Worm (Caenorhabditis elegans) whole organism, late embryonic: ENCODE results near the gene Y17G7B.12.

ENCODE experiments used
- C08G9.2 ChIP-seq: sonication (generic microtip); optimal IDR thresholded peaks from 2 replicates; lab custom pipeline; 2016; ENCODE audit warnings: mild to moderate bottlenecking, missing genetic modification characterization, moderate library complexity, missing compliant biosample characterization
- C38D4.7 ChIP-seq: fragments of 200-800 bp; sonication (Bioruptor generic); optimal IDR thresholded peaks from 2 replicates; lab custom pipeline; 2018; ENCODE audit warnings: mild to moderate bottlenecking, missing genetic modification characterization, moderate library complexity, missing compliant biosample characterization
- ceh-19 ChIP-seq: fragments of 200-800 bp; sonication (Bioruptor generic); optimal IDR thresholded peaks from 2 replicates; lab custom pipeline; 2018; ENCODE audit warnings: mild to moderate bottlenecking, missing genetic modification characterization, missing compliant biosample characterization
- ceh-2 ChIP-seq: sonication (generic microtip); optimal IDR thresholded peaks from 2 replicates; lab custom pipeline; 2016; ENCODE audit warnings: missing genotype, missing genetic modification characterization, missing compliant biosample characterization
- ceh-22 ChIP-seq: sonication (generic microtip); optimal IDR thresholded peaks from 2 replicates; lab custom pipeline; 2017; ENCODE audit warnings: missing biosample characterization, missing genetic modification characterization
- ceh-30 ChIP-seq: fragments of 150-350 bp; optimal IDR thresholded peaks from 2 replicates; lab custom pipeline; 2014; ENCODE audit warnings: missing biosample characterization, missing genetic modification characterization
- ceh-45 ChIP-seq: fragments of 200-800 bp; sonication (Bioruptor generic); IDR thresholded peaks from 2 replicates; pipeline ENCODE4 v1.3.6; 2022; ENCODE audit warnings: missing genetic modification reagents, missing genetic modification characterization, missing compliant biosample characterization
- che-1 ChIP-seq: sonication (generic microtip); optimal IDR thresholded peaks from 2 replicates; lab custom pipeline; 2016; ENCODE audit warnings: mild to moderate bottlenecking, missing genetic modification characterization, missing compliant biosample characterization
- elt-2 ChIP-seq: sonication (generic microtip); optimal IDR thresholded peaks from 2 replicates; lab custom pipeline; 2016; ENCODE audit warnings: missing genetic modification reagents, missing genetic modification characterization, missing compliant biosample characterization
- elt-4 ChIP-seq: sonication (generic microtip); optimal IDR thresholded peaks from 2 replicates; lab custom pipeline; 2016; ENCODE audit warnings: missing genetic modification characterization, missing compliant biosample characterization
- ets-4 ChIP-seq: sonication (generic microtip); optimal IDR thresholded peaks from 2 replicates; lab custom pipeline; 2016; ENCODE audit warnings: missing genetic modification characterization, missing compliant biosample characterization
- eyg-1 ChIP-seq: sonication (generic microtip); optimal IDR thresholded peaks from 2 replicates; lab custom pipeline; 2016; ENCODE audit warnings: missing genotype, missing genetic modification characterization, missing compliant biosample characterization
- fkh-10 ChIP-seq: fragments of 150-350 bp; optimal IDR thresholded peaks from 2 replicates; lab custom pipeline; 2014; ENCODE audit warnings: missing biosample characterization, missing genetic modification reagents, missing genetic modification characterization
- fkh-6 ChIP-seq: sonication (generic microtip); optimal IDR thresholded peaks from 2 replicates; lab custom pipeline; 2016; ENCODE audit warnings: missing genetic modification characterization, missing compliant biosample characterization
- hlh-13 ChIP-seq: fragments of 200-800 bp; sonication (Bioruptor generic); optimal IDR thresholded peaks from 2 replicates; lab custom pipeline; 2018; ENCODE audit warnings: mild to moderate bottlenecking, missing genetic modification characterization, missing compliant biosample characterization
- hlh-30 ChIP-seq: sonication (generic microtip); optimal IDR thresholded peaks from 2 replicates; lab custom pipeline; 2017; ENCODE audit warnings: antibody characterized with exemption, missing genetic modification characterization, missing compliant biosample characterization; ENCODE audit not compliant: insufficient read depth
- hlh-8 ChIP-seq: sonication (generic microtip); optimal IDR thresholded peaks from 2 replicates; lab custom pipeline; 2016; ENCODE audit warnings: missing genotype, missing genetic modification characterization, missing compliant biosample characterization
- lin-11 ChIP-seq: fragments of 200-800 bp; sonication (Bioruptor generic); optimal IDR thresholded peaks from 2 replicates; lab custom pipeline; 2018; ENCODE audit warnings: mild to moderate bottlenecking, missing genetic modification characterization, missing compliant biosample characterization
- madf-2 ChIP-seq: sonication (generic microtip); optimal IDR thresholded peaks from 2 replicates; lab custom pipeline; 2017; ENCODE audit warnings: missing genetic modification characterization, missing compliant biosample characterization
- mec-3 ChIP-seq: sonication (generic microtip); optimal IDR thresholded peaks from 2 replicates; lab custom pipeline; 2016; ENCODE audit warnings: borderline replicate concordance, missing genetic modification characterization, missing compliant biosample characterization
- nhr-11 ChIP-seq: fragments of 150-350 bp; optimal IDR thresholded peaks from 2 replicates; lab custom pipeline; 2014; ENCODE audit warnings: missing biosample characterization, missing genetic modification characterization
- npax-4 ChIP-seq: sonication (generic microtip); optimal IDR thresholded peaks from 2 replicates; lab custom pipeline; 2016; ENCODE audit warnings: missing genetic modification characterization, missing compliant biosample characterization
- odd-2 ChIP-seq: sonication (generic microtip); optimal IDR thresholded peaks from 2 replicates; lab custom pipeline; 2017; ENCODE audit warnings: antibody characterized with exemption, mild to moderate bottlenecking, missing genetic modification characterization, missing compliant biosample characterization
- pax-1 ChIP-seq: fragments of 150-350 bp; optimal IDR thresholded peaks from 2 replicates; lab custom pipeline; 2014; ENCODE audit warnings: missing biosample characterization, missing genetic modification characterization
- pha-2 ChIP-seq: sonication (generic microtip); optimal IDR thresholded peaks from 2 replicates; lab custom pipeline; 2017; ENCODE audit warnings: mild to moderate bottlenecking, missing genetic modification characterization, missing compliant biosample characterization
- ref-2 ChIP-seq: sonication (generic microtip); optimal IDR thresholded peaks from 2 replicates; lab custom pipeline; 2016; ENCODE audit warnings: missing genetic modification characterization, missing compliant biosample characterization
- rnt-1 ChIP-seq: sonication (generic microtip); optimal IDR thresholded peaks from 2 replicates; lab custom pipeline; 2016; ENCODE audit warnings: missing genetic modification characterization, missing compliant biosample characterization
- sox-4 ChIP-seq: sonication (generic microtip); optimal IDR thresholded peaks from 2 replicates; lab custom pipeline; 2017; ENCODE audit warnings: mild to moderate bottlenecking, missing genetic modification characterization, inconsistent platforms, missing compliant biosample characterization
- tbx-2 ChIP-seq: sonication (generic microtip); optimal IDR thresholded peaks from 2 replicates; lab custom pipeline; 2016; ENCODE audit warnings: missing genetic modification characterization, missing compliant biosample characterization
- tbx-7 ChIP-seq: sonication (generic microtip); optimal IDR thresholded peaks from 2 replicates; lab custom pipeline; 2016; ENCODE audit warnings: missing genotype, missing genetic modification characterization, missing compliant biosample characterization
- ttx-3 ChIP-seq: sonication (generic microtip); optimal IDR thresholded peaks from 2 replicates; lab custom pipeline; 2016; ENCODE audit warnings: missing genetic modification reagents, missing genetic modification characterization, missing compliant biosample characterization
- unc-3 ChIP-seq, 2 experiments: fragments of 200-800 bp in 1 of 2; sonication (Bioruptor generic) in 1 of 2; sonication (generic microtip) in 1 of 2; conservative IDR thresholded peaks in 1 of 2; optimal IDR thresholded peaks in 1 of 2; 2 replicates each; pipeline versions ENCODE4 v1.3.6 to Lab custom; 2016 to 2022; ENCODE audit warnings: missing compliant biosample characterization in 2 of 2, missing genetic modification characterization in 2 of 2, missing genetic modification reagents in 1 of 2
- unc-86 ChIP-seq: sonication (generic microtip); optimal IDR thresholded peaks from 2 replicates; lab custom pipeline; 2016; ENCODE audit warnings: missing genetic modification characterization, missing compliant biosample characterization
- zip-5 ChIP-seq: sonication (generic microtip); optimal IDR thresholded peaks from 2 replicates; lab custom pipeline; 2016; ENCODE audit warnings: missing genetic modification characterization, missing compliant biosample characterization
- ztf-16 ChIP-seq: sonication (generic microtip); optimal IDR thresholded peaks from 2 replicates; lab custom pipeline; 2017; ENCODE audit warnings: missing genetic modification characterization, missing compliant biosample characterization

The Y17G7B.12 gene

DNA sequence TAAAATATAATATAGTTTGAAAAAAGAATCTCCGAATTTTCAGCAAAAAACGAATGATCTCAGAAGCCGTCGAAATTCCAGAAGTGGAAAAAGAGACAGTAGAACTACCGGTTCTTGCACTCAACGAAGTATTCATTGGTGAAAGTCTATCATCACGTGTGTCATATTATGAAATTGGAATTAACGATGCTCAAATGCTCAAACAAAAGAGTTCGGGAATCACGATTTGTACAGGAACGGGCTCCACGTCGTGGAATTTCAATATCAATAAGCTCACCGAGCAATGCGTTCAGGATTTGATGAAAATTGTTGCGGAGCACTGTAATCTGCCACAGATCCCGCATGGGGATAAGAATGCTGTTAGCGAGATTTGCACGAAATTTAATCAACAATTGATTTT is 34.6 kb downstream of the Y17G7B.12 start:
- TF ChIP-seq tbx-7 (tag; lab: Kevin White, UChicago) (no peak), ceh-45 (no peak), tbx-2 (tag; lab: Kevin White, UChicago) (no peak), pha-2 (no peak), lin-11 (no peak), mec-3 (tag; lab: Kevin White, UChicago) (no peak), npax-4 (tag; lab: Kevin White, UChicago) (no peak), fkh-10 (GFP tag; lab: Kevin White, UChicago) (no peak)
- TF ChIP-seq, all 69 proteins: peak for 0

DNA sequence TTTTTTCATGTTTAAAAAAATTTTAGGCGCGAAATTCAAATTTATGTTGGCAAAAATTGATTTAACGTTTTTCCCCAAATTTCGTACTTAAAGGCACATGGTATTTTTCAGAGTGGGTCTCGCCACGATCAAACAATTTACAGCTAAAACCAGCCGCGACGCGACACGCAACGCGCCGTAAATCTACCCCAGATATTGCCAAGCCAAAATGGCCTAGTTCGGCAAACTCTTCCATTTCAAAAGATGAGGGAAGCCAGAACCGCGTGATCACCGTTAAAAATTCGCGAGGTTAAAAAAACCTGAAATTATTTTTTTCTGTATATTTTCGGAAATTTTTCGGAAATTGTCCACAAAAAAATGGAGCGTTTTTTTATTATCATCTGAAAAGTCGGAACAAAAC is 36.2 kb downstream of the Y17G7B.12 start:
- TF ChIP-seq zip-5 (no peak), ref-2 (tag; lab: Kevin White, UChicago) (no peak), che-1 (tag; lab: Kevin White, UChicago) (no peak), ceh-22 (tag; lab: Kevin White, UChicago) (no peak), hlh-8 (tag; lab: Kevin White, UChicago) (no peak), odd-2 (no peak)

DNA sequence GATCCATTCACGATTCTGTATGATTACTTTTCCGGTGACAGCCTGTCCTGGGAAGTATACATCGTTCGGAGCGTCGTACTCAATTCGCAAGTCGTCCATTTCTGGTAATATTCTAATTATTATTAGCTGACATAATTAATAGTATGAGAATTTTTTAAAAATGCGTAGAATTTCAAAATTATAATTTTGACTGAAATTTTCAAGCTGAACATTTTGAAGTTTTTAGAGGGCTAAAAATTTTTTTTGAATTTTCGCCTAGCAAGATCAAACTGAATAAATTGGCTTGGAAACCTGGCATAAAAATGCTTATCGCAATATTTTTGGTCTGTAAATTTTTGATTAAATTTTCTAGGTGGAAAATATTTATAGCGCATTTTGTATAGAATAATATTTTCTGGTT is 38.9 kb downstream of the Y17G7B.12 start, which contains the start of gene arrd-7:
TSS of gene arrd-7 (minus strand) at position 101 of the 400 bp plus-strand sequence.
- TF ChIP-seq unc-86 (no peak), ztf-16 (tag; lab: Kevin White, UChicago) (no peak), pax-1 (tag; lab: Kevin White, UChicago) (no peak), C08G9.2 (tag; lab: Kevin White, UChicago) (no peak), ets-4 (tag; lab: Kevin White, UChicago) (no peak), hlh-30 (tag; lab: Kevin White, UChicago) (no peak), nhr-11 (tag; lab: Kevin White, UChicago) (no peak), elt-4 (tag; lab: Kevin White, UChicago) (no peak), ceh-2 (no peak), C38D4.7 (GFP tag; lab: Kevin White, UChicago) (no peak), sox-4 (tag; lab: Kevin White, UChicago) (no peak), ttx-3 (no peak), ceh-19 (GFP tag; lab: Kevin White, UChicago) (no peak), ceh-30 (tag; lab: Kevin White, UChicago) (no peak), unc-3 (GFP tag; conservative IDR thresholded peaks at IDR 0.05; lab: Robert Waterston, UW) (no peak), unc-3 (tag; optimal IDR thresholded peaks at IDR 0.05; lab: Kevin White, UChicago) (no peak), elt-2 (tag; lab: Kevin White, UChicago) (no peak), madf-2 (tag; lab: Kevin White, UChicago) (no peak), hlh-13 (GFP tag; lab: Kevin White, UChicago) (no peak)
- TF ChIP-seq, all 69 proteins: peak for 0

DNA sequence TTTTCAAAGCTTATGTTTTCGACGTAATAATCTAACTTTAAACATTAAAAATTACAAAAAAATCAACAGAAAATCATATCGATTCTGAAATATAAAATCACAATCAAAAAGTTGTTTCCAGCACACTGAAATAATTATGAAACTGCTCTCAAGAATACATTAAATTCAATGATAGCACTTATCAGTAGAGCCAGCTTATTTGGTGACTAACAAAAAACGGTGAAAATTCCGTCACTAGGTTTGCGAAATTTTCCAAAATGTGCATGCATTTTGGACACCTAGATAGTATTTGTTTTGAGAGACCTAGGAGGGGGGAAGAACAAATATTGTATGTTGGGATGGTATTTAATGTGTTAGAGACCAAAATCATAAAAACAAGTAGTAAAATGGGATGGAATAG is 39.4 kb downstream of the Y17G7B.12 start:
- TF ChIP-seq fkh-6 (tag; lab: Kevin White, UChicago) (no peak), ceh-19 (GFP tag; lab: Kevin White, UChicago) (no peak), C38D4.7 (GFP tag; lab: Kevin White, UChicago) (no peak), hlh-13 (GFP tag; lab: Kevin White, UChicago) (no peak), madf-2 (tag; lab: Kevin White, UChicago) (no peak), ttx-3 (no peak)

DNA sequence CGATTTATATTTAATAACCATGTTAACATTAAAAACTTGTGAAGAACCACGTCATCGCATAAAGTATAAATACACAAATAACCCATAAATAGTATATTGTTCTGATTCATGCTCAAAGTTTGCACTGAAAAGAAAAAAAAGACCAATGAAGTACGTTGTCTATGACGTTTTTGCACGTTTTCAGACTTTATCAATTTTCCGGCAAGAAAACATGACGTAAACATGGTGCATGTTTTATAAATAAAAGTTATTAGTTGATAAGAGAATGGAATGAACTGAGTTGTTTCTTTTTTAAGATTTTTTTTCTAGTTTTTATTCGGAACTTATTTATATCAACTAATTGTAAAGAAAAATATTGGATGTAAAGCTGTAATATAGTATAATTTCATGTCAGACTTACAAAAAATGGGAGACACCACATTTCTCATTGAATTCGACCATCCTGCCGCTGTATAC is 41.0 kb downstream of the Y17G7B.12 start, which contains the start of gene arrd-8:
TSS of gene arrd-8 (plus strand) at position 406 of the 456 bp plus-strand sequence.
- TF ChIP-seq rnt-1 (tag; lab: Kevin White, UChicago), result no peak
- peak; percentile 12 for TF ChIP-seq elt-2 (tag; lab: Kevin White, UChicago)
- no peak for TF ChIP-seq eyg-1 (tag; lab: Kevin White, UChicago)
- no peak for TF ChIP-seq hlh-13 (GFP tag; lab: Kevin White, UChicago)
